Fruit fly (Drosophila melanogaster) whole organism, adult: ENCODE results near the gene CG7518.
A peak's percentile ranks its signal among the peaks of the same experiment; 100 is the strongest.

Experiments used
- kay ChIP-seq: fragments of 200-800 bp; sonication (Bioruptor generic); peaks from one replicate; lab custom pipeline; 2016; ENCODE audit warnings: missing biosample characterization, missing genetic modification characterization, borderline replicate concordance
- tj ChIP-seq: fragments of 200-800 bp; sonication (Bioruptor generic); optimal IDR thresholded peaks from 3 replicates; lab custom pipeline; 2017; ENCODE audit warnings: missing biosample characterization, mild to moderate bottlenecking, missing genetic modification characterization, moderate library complexity

- TF ChIP-seq tj (GFP tag; lab: Kevin White, UChicago) (peak; percentile 1), kay (GFP tag; lab: Kevin White, UChicago) (no peak)
These were observed 54.2 kb downstream of the CG7518 start, which contains the start of gene pic for dm6 chr3R:13051942-13052693.
